Worm (Caenorhabditis elegans): ENCODE results near the gene F40G9.12.
A peak's percentile ranks its signal among the peaks of the same experiment; 100 is the strongest.

The F40G9.12 gene

ce11 chrIII:131627-132026, 40.0 kb upstream of the F40G9.12 start (continued):
- TF ChIP-seq nhr-129 (tag; optimal IDR thresholded peaks at IDR 0.05): peak; percentile 79
- no peak for TF ChIP-seq ama-1 (optimal IDR thresholded peaks at IDR 0.05)
- TF ChIP-seq nhr-77 (tag; optimal IDR thresholded peaks at IDR 0.05): no peak
- no peak for TF ChIP-seq ztf-11 (tag; optimal IDR thresholded peaks at IDR 0.05)
- TF ChIP-seq egl-27 (tag; optimal IDR thresholded peaks at IDR 0.05): no peak
- TF ChIP-seq lin-39 (tag; optimal IDR thresholded peaks at IDR 0.05): no peak

DNA sequence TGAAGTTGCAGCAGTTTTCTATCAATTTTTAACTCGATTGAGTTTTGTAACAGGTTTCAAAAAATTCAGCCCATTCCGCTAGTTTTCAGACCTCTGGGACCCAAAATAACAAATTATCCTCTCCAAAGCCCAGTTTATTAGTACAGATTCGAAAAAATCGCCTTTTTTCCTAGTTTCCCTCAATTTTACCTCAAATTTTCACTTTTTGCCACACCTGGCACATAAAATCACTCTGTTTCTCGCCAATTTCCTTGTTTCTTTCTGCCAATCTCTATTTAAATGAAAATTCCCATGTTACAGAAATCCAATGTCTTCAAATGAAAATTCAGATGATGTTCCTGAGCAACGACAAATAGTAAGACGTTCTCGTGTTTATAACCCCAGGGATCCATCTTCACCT, 39.5 kb upstream of the F40G9.12 start, which contains the start of gene pals-22:
Gene pals-22 (plus strand): TSS at position 301 of the 400 bp plus-strand sequence.
- TF ChIP-seq mab-5 (tag; optimal IDR thresholded peaks at IDR 0.05): no peak
- TF ChIP-seq lin-13 (GFP tag; optimal IDR thresholded peaks at IDR 0.05): no peak
- TF ChIP-seq ztf-11 (tag; optimal IDR thresholded peaks at IDR 0.05): no peak
- no peak for TF ChIP-seq ceh-16 (tag; optimal IDR thresholded peaks at IDR 0.05)

ce11 chrIII:134194-134593, 37.5 kb upstream of the F40G9.12 start, which contains the start of gene pals-25:
pals-25 (plus strand) TSS chrIII:134494.
- TF ChIP-seq ZK546.5 (tag; optimal IDR thresholded peaks at IDR 0.05): no peak
- TF ChIP-seq ama-1 (optimal IDR thresholded peaks at IDR 0.05): no peak
- no peak for TF ChIP-seq R02D3.7 (tag; optimal IDR thresholded peaks at IDR 0.05)
- no peak for TF ChIP-seq lin-11 (tag; optimal IDR thresholded peaks at IDR 0.05)
- no peak for TF ChIP-seq nhr-77 (tag; optimal IDR thresholded peaks at IDR 0.05)
- no peak for TF ChIP-seq elt-3 (tag; optimal IDR thresholded peaks at IDR 0.05)
- TF ChIP-seq sma-3 (GFP tag; optimal IDR thresholded peaks at IDR 0.05): no peak
- no peak for TF ChIP-seq nhr-23 (tag; optimal IDR thresholded peaks at IDR 0.05)
- TF ChIP-seq sma-9 (GFP tag; optimal IDR thresholded peaks at IDR 0.05): no peak
- no peak for TF ChIP-seq sma-9 (tag; optimal IDR thresholded peaks at IDR 0.05)
- TF ChIP-seq nhr-237 (tag; optimal IDR thresholded peaks at IDR 0.05): no peak
- no peak for TF ChIP-seq nhr-6 (tag; optimal IDR thresholded peaks at IDR 0.05)
- TF ChIP-seq ztf-4 (tag; optimal IDR thresholded peaks at IDR 0.05): no peak
- TF ChIP-seq ceh-82 (tag; optimal IDR thresholded peaks at IDR 0.05): no peak
- no peak for TF ChIP-seq ztf-1 (GFP tag; conservative IDR thresholded peaks at IDR 0.05)
- no peak for TF ChIP-seq ceh-16 (tag; optimal IDR thresholded peaks at IDR 0.05)
- TF ChIP-seq nhr-11 (tag; optimal IDR thresholded peaks at IDR 0.05): no peak
- no peak for TF ChIP-seq fos-1 (tag; optimal IDR thresholded peaks at IDR 0.05)

ce11 chrIII:140904-141303, 30.7 kb upstream of the F40G9.12 start, which contains the start of gene fbxb-81:
fbxb-81 (minus strand) TSS chrIII:141217.
- TF ChIP-seq crh-2 (tag; optimal IDR thresholded peaks at IDR 0.05): no peak

- TF ChIP-seq mbf-1 (tag; optimal IDR thresholded peaks at IDR 0.05): no peak
- no peak for TF ChIP-seq nhr-12 (tag; optimal IDR thresholded peaks at IDR 0.05)
- TF ChIP-seq fos-1 (tag; optimal IDR thresholded peaks at IDR 0.05): no peak
- no peak for TF ChIP-seq sma-9 (GFP tag; optimal IDR thresholded peaks at IDR 0.05)
- TF ChIP-seq sma-9 (tag; optimal IDR thresholded peaks at IDR 0.05): no peak
- TF ChIP-seq ama-1 (optimal IDR thresholded peaks at IDR 0.05): no peak
- TF ChIP-seq nhr-11 (tag; optimal IDR thresholded peaks at IDR 0.05): no peak
- no peak for TF ChIP-seq mdl-1 (tag; optimal IDR thresholded peaks at IDR 0.05)
- TF ChIP-seq sma-3 (GFP tag; optimal IDR thresholded peaks at IDR 0.05): no peak
- no peak for TF ChIP-seq blmp-1 (tag; optimal IDR thresholded peaks at IDR 0.05; ENCODE audit: insufficient read depth)
These were observed 28.5 kb upstream of the F40G9.12 start, which contains the start of gene fbxb-82 for ce11 chrIII:143121-143520. fbxb-82 (minus strand) TSS chrIII:143221.

DNA sequence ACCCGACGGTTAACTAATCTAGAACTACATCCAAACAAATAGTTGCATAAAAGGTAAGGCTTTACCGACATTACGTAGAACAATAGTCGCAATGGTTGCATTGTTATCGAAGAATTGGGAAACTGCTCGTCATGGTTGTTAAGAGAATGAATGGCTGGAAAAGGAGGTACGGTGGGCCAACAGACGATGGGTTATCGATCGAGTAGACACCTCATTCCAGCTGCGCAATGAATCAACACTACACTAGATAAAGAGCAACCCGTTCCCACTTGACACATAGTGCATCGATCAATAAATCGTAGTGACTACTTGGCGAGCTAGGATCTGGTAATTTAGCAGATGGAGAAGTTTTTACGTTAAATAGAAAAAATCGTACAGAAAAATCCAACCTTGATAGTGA, 26.6 kb upstream of the F40G9.12 start, which contains the start of the genes T17A3.12 and fbxb-83:
Gene T17A3.12 (minus strand): TSS at position 101 of the 400 bp plus-strand sequence.
Gene fbxb-83 (minus strand): TSS at position 134 of the 400 bp plus-strand sequence.
- TF ChIP-seq aly-2 (tag; optimal IDR thresholded peaks at IDR 0.05) (no peak), dmd-4 (tag; optimal IDR thresholded peaks at IDR 0.05) (no peak), nhr-10 (tag; optimal IDR thresholded peaks at IDR 0.05) (no peak), mab-5 (tag; optimal IDR thresholded peaks at IDR 0.05) (no peak), elt-1 (tag; optimal IDR thresholded peaks at IDR 0.05) (no peak), unc-62 (GFP tag; optimal IDR thresholded peaks at IDR 0.05) (no peak), egl-27 (tag; optimal IDR thresholded peaks at IDR 0.05) (no peak), lin-11 (tag; optimal IDR thresholded peaks at IDR 0.05) (no peak), Y55F3AM.14 (GFP tag; optimal IDR thresholded peaks at IDR 0.05) (no peak), crh-2 (tag; optimal IDR thresholded peaks at IDR 0.05) (no peak), lin-39 (tag; optimal IDR thresholded peaks at IDR 0.05) (no peak), sma-3 (GFP tag; optimal IDR thresholded peaks at IDR 0.05) (no peak), alr-1 (tag; optimal IDR thresholded peaks at IDR 0.05) (no peak), ztf-4 (tag; optimal IDR thresholded peaks at IDR 0.05) (no peak), ceh-82 (tag; optimal IDR thresholded peaks at IDR 0.05) (no peak), nhr-21 (tag; optimal IDR thresholded peaks at IDR 0.05) (no peak), blmp-1 (tag; optimal IDR thresholded peaks at IDR 0.05; ENCODE audit: insufficient read depth) (no peak), ama-1 (optimal IDR thresholded peaks at IDR 0.05) (no peak), snpc-4 (tag; optimal IDR thresholded peaks at IDR 0.05) (no peak)
